Fruit fly (Drosophila melanogaster): ENCODE results near the gene CG6398.

The CG6398 gene

dm6 chrX:17830644-17831043 lies at the start of gene CG6398:
TSS of gene CG6398 (plus strand) at chrX:17830828.
- TF ChIP-seq psq (optimal IDR thresholded peaks at IDR 0.05) = no peak
- no peak for TF ChIP-seq usp (GFP tag; optimal IDR thresholded peaks at IDR 0.05)
- TF ChIP-seq CG8478 (optimal IDR thresholded peaks at IDR 0.05) = no peak
- no peak for TF ChIP-seq EcR (GFP tag; optimal IDR thresholded peaks at IDR 0.05)
- no peak for TF ChIP-seq Dll (optimal IDR thresholded peaks at IDR 0.05)
- TF ChIP-seq pan (optimal IDR thresholded peaks at IDR 0.05) = no peak

- TF ChIP-seq pan (optimal IDR thresholded peaks at IDR 0.05) = no peak
- TF ChIP-seq EcR (GFP tag; optimal IDR thresholded peaks at IDR 0.05) = no peak
- TF ChIP-seq CG8478 (optimal IDR thresholded peaks at IDR 0.05) = no peak
- no peak for TF ChIP-seq usp (GFP tag; optimal IDR thresholded peaks at IDR 0.05)
- no peak for TF ChIP-seq psq (optimal IDR thresholded peaks at IDR 0.05)
- TF ChIP-seq Dll (optimal IDR thresholded peaks at IDR 0.05) = no peak
These were observed 49.8 kb upstream of the CG6398 start for dm6 chrX:17780834-17781233.

dm6 chrX:17782058-17782457 lies 48.6 kb upstream of the CG6398 start:
- TF ChIP-seq usp (GFP tag; optimal IDR thresholded peaks at IDR 0.05) (no peak), Dll (optimal IDR thresholded peaks at IDR 0.05) (no peak), CG8478 (optimal IDR thresholded peaks at IDR 0.05) (no peak), EcR (GFP tag; optimal IDR thresholded peaks at IDR 0.05) (no peak), psq (optimal IDR thresholded peaks at IDR 0.05) (no peak), pan (optimal IDR thresholded peaks at IDR 0.05) (no peak)

dm6 chrX:17789413-17790054 lies 41.1 kb upstream of the CG6398 start:
- TF ChIP-seq Dll (optimal IDR thresholded peaks at IDR 0.05) (peak; percentile 30), CG8478 (optimal IDR thresholded peaks at IDR 0.05) (peak; percentile 77), EcR (GFP tag; optimal IDR thresholded peaks at IDR 0.05) (no peak)

dm6 chrX:17790072-17790471 lies 40.6 kb upstream of the CG6398 start:
- no peak for TF ChIP-seq psq (optimal IDR thresholded peaks at IDR 0.05)
- no peak for TF ChIP-seq usp (GFP tag; optimal IDR thresholded peaks at IDR 0.05)
- TF ChIP-seq EcR (GFP tag; optimal IDR thresholded peaks at IDR 0.05) = no peak
- TF ChIP-seq pan (optimal IDR thresholded peaks at IDR 0.05) = no peak

dm6 chrX:17790710-17791109 lies 39.9 kb upstream of the CG6398 start, which contains the start of gene OdsH:
TSS of gene OdsH (plus strand) at chrX:17791010.
- TF ChIP-seq pan (optimal IDR thresholded peaks at IDR 0.05) (no peak), usp (GFP tag; optimal IDR thresholded peaks at IDR 0.05) (no peak), CG8478 (optimal IDR thresholded peaks at IDR 0.05) (no peak), Dll (optimal IDR thresholded peaks at IDR 0.05) (no peak), psq (optimal IDR thresholded peaks at IDR 0.05) (no peak), EcR (GFP tag; optimal IDR thresholded peaks at IDR 0.05) (no peak)

- TF ChIP-seq usp (GFP tag; optimal IDR thresholded peaks at IDR 0.05) (no peak), CG8478 (optimal IDR thresholded peaks at IDR 0.05) (no peak), EcR (GFP tag; optimal IDR thresholded peaks at IDR 0.05) (no peak), Dll (optimal IDR thresholded peaks at IDR 0.05) (no peak), pan (optimal IDR thresholded peaks at IDR 0.05) (no peak)
These were observed 31.4 kb upstream of the CG6398 start for dm6 chrX:17799070-17799802.

- TF ChIP-seq psq (optimal IDR thresholded peaks at IDR 0.05) (no peak), usp (GFP tag; optimal IDR thresholded peaks at IDR 0.05) (no peak), EcR (GFP tag; optimal IDR thresholded peaks at IDR 0.05) (no peak), pan (optimal IDR thresholded peaks at IDR 0.05) (no peak), Dll (optimal IDR thresholded peaks at IDR 0.05) (no peak), CG8478 (optimal IDR thresholded peaks at IDR 0.05) (no peak)
These were observed 30.9 kb upstream of the CG6398 start for dm6 chrX:17799803-17800151.

- TF ChIP-seq pan (optimal IDR thresholded peaks at IDR 0.05) = no peak
- TF ChIP-seq psq (optimal IDR thresholded peaks at IDR 0.05) = no peak
- TF ChIP-seq EcR (GFP tag; optimal IDR thresholded peaks at IDR 0.05) = no peak
- no peak for TF ChIP-seq Dll (optimal IDR thresholded peaks at IDR 0.05)
- no peak for TF ChIP-seq CG8478 (optimal IDR thresholded peaks at IDR 0.05)
- TF ChIP-seq usp (GFP tag; optimal IDR thresholded peaks at IDR 0.05) = no peak
These were observed 28.1 kb upstream of the CG6398 start for dm6 chrX:17802353-17803121.

dm6 chrX:17804048-17804447 lies 26.6 kb upstream of the CG6398 start:
- no peak for TF ChIP-seq usp (GFP tag; optimal IDR thresholded peaks at IDR 0.05)
- TF ChIP-seq pan (optimal IDR thresholded peaks at IDR 0.05) = no peak
- no peak for TF ChIP-seq Dll (optimal IDR thresholded peaks at IDR 0.05)
- TF ChIP-seq CG8478 (optimal IDR thresholded peaks at IDR 0.05) = no peak
- no peak for TF ChIP-seq psq (optimal IDR thresholded peaks at IDR 0.05)
- no peak for TF ChIP-seq EcR (GFP tag; optimal IDR thresholded peaks at IDR 0.05)

- TF ChIP-seq Dll (optimal IDR thresholded peaks at IDR 0.05) (no peak), CG8478 (optimal IDR thresholded peaks at IDR 0.05) (no peak), EcR (GFP tag; optimal IDR thresholded peaks at IDR 0.05) (no peak), psq (optimal IDR thresholded peaks at IDR 0.05) (no peak), usp (GFP tag; optimal IDR thresholded peaks at IDR 0.05) (no peak), pan (optimal IDR thresholded peaks at IDR 0.05) (no peak)
These were observed 24.3 kb upstream of the CG6398 start for dm6 chrX:17806335-17806734.

- TF ChIP-seq CG8478 (optimal IDR thresholded peaks at IDR 0.05) (no peak), usp (GFP tag; optimal IDR thresholded peaks at IDR 0.05) (no peak), psq (optimal IDR thresholded peaks at IDR 0.05) (no peak), EcR (GFP tag; optimal IDR thresholded peaks at IDR 0.05) (no peak), Dll (optimal IDR thresholded peaks at IDR 0.05) (no peak), pan (optimal IDR thresholded peaks at IDR 0.05) (no peak)
These were observed 23.7 kb upstream of the CG6398 start for dm6 chrX:17806973-17807372.

All from whole organism.